Worm (Caenorhabditis elegans) whole organism, L3 larva: Measurements from ENCODE around the gene F58A4.2.

ENCODE experiments used
- ceh-82 ChIP-seq: fragments of 150-350 bp; optimal IDR thresholded peaks from 2 replicates; lab custom pipeline; 2014; ENCODE audit warnings: missing biosample characterization, missing genetic modification characterization
- daf-12 ChIP-seq: fragments of 150-350 bp; optimal IDR thresholded peaks from 2 replicates; lab custom pipeline; 2014; ENCODE audit warnings: missing biosample characterization, missing genetic modification reagents, missing genetic modification characterization
- fkh-10 ChIP-seq: sonication (generic microtip); optimal IDR thresholded peaks from 2 replicates; lab custom pipeline; 2017; ENCODE audit warnings: missing biosample characterization, missing genetic modification reagents, missing genetic modification characterization
- fos-1 ChIP-seq: fragments of 150-350 bp; optimal IDR thresholded peaks from 2 replicates; lab custom pipeline; 2014; ENCODE audit warnings: missing biosample characterization, missing genetic modification characterization
- nhr-11 ChIP-seq: fragments of 150-350 bp; optimal IDR thresholded peaks from 2 replicates; lab custom pipeline; 2014; ENCODE audit warnings: missing biosample characterization, missing genetic modification characterization
- nhr-76 ChIP-seq: fragments of 150-350 bp; sonication (generic microtip); optimal IDR thresholded peaks from 5 replicates; lab custom pipeline; 2014; ENCODE audit warnings: missing biosample characterization, missing genetic modification characterization
- snpc-4 ChIP-seq: fragments of 150-350 bp; optimal IDR thresholded peaks from 2 replicates; lab custom pipeline; 2014; ENCODE audit warnings: missing biosample characterization, missing genetic modification characterization
- tbx-2 ChIP-seq: sonication (generic microtip); optimal IDR thresholded peaks from 2 replicates; lab custom pipeline; 2016; ENCODE audit warnings: mild to moderate bottlenecking, missing genetic modification characterization, missing compliant biosample characterization
- unc-62 ChIP-seq: fragments of 150-350 bp; sonication (generic microtip); optimal IDR thresholded peaks from 4 replicates; lab custom pipeline; 2014; ENCODE audit warnings: missing biosample characterization, missing genetic modification reagents, missing genetic modification characterization

ce11 chrIII:9556300-9556699 is 44.2 kb downstream of the F58A4.2 start, which contains the start of gene ZK1098.11:
- TF ChIP-seq fkh-10 (GFP tag; lab: Kevin White, UChicago) (no peak), unc-62 (GFP tag; lab: Kevin White, UChicago) (no peak), nhr-11 (tag; lab: Kevin White, UChicago) (no peak), tbx-2 (no peak), fos-1 (tag; lab: Kevin White, UChicago) (no peak), snpc-4 (tag; lab: Kevin White, UChicago) (no peak), nhr-76 (tag; lab: Kevin White, UChicago) (no peak), ceh-82 (tag; lab: Kevin White, UChicago) (no peak), daf-12 (no peak)
